Worm (Caenorhabditis elegans): ENCODE measurements around the gene M04D8.7.

ce11 chrIII:10033881-10034280, 3.4 kb upstream of the M04D8.7 start, which contains the start of gene M04D8.8:
- TF ChIP-seq lin-54 (GFP tag; optimal IDR thresholded peaks at IDR 0.05) (no peak), cebp-2 (GFP tag; IDR thresholded peaks at IDR 0.05) (no peak), B0035.1 (tag; optimal IDR thresholded peaks at IDR 0.05) (no peak), somi-1 (GFP tag; optimal IDR thresholded peaks at IDR 0.05) (no peak)
